Worm (Caenorhabditis elegans): ENCODE results near the gene cap-1.
A peak's percentile ranks its signal among the peaks of the same experiment; 100 is the strongest.

Gene cap-1

ce11 chrIV:7276661-7277060, 46.6 kb upstream of the cap-1 start, which contains the start of gene C06E4.2:
TSS of gene C06E4.2 (plus strand) at chrIV:7276961.
- TF ChIP-seq unc-62 (GFP tag; optimal IDR thresholded peaks at IDR 0.05) (no peak), fos-1 (tag; optimal IDR thresholded peaks at IDR 0.05) (no peak), nhr-6 (tag; optimal IDR thresholded peaks at IDR 0.05) (no peak), ZK546.5 (tag; optimal IDR thresholded peaks at IDR 0.05) (no peak), zag-1 (tag; optimal IDR thresholded peaks at IDR 0.05) (no peak), sem-4 (tag; optimal IDR thresholded peaks at IDR 0.05) (no peak), nhr-12 (tag; optimal IDR thresholded peaks at IDR 0.05) (no peak)

- peak; percentile 21 for TF ChIP-seq fos-1 (tag; optimal IDR thresholded peaks at IDR 0.05)
- TF ChIP-seq Y55F3AM.14 (GFP tag; optimal IDR thresholded peaks at IDR 0.05): no peak
- no peak for TF ChIP-seq crh-2 (tag; optimal IDR thresholded peaks at IDR 0.05)
- peak; percentile 39 for TF ChIP-seq nhr-129 (tag; optimal IDR thresholded peaks at IDR 0.05)
Observed at ce11 chrIV:7274969-7275548, 45.0 kb upstream of the cap-1 start.

ce11 chrIV:7263137-7263536, 33.1 kb upstream of the cap-1 start, which contains the start of gene glb-2:
TSS of gene glb-2 (minus strand) at chrIV:7263237.
- TF ChIP-seq nhr-129 (tag; optimal IDR thresholded peaks at IDR 0.05) (no peak), elt-1 (tag; optimal IDR thresholded peaks at IDR 0.05) (no peak), lin-39 (tag; optimal IDR thresholded peaks at IDR 0.05) (no peak), blmp-1 (tag; optimal IDR thresholded peaks at IDR 0.05; ENCODE audit: insufficient read depth) (no peak), nhr-77 (tag; optimal IDR thresholded peaks at IDR 0.05) (no peak), mab-5 (tag; optimal IDR thresholded peaks at IDR 0.05) (no peak), nhr-11 (tag; optimal IDR thresholded peaks at IDR 0.05) (no peak), mdl-1 (tag; optimal IDR thresholded peaks at IDR 0.05) (no peak)

ce11 chrIV:7260587-7260986, 30.6 kb upstream of the cap-1 start, which contains the start of gene C06E4.3:
TSS of gene C06E4.3 (plus strand) at chrIV:7260875.
- TF ChIP-seq skn-1 (tag; optimal IDR thresholded peaks at IDR 0.05) (peak; percentile 47), sma-9 (GFP tag; optimal IDR thresholded peaks at IDR 0.05) (peak; percentile 73), sma-9 (tag; optimal IDR thresholded peaks at IDR 0.05) (no peak), unc-55 (GFP tag; optimal IDR thresholded peaks at IDR 0.05) (peak; percentile 23), fos-1 (tag; optimal IDR thresholded peaks at IDR 0.05) (peak; percentile 22), nhr-129 (tag; optimal IDR thresholded peaks at IDR 0.05) (no peak), gmeb-1 (tag; optimal IDR thresholded peaks at IDR 0.05) (no peak), aly-2 (tag; optimal IDR thresholded peaks at IDR 0.05) (no peak)

- TF ChIP-seq sma-3 (GFP tag; optimal IDR thresholded peaks at IDR 0.05) (no peak), C34F6.9 (tag; optimal IDR thresholded peaks at IDR 0.05) (no peak), egl-27 (tag; optimal IDR thresholded peaks at IDR 0.05) (peak; percentile 32), nhr-129 (tag; optimal IDR thresholded peaks at IDR 0.05) (no peak), nhr-21 (tag; optimal IDR thresholded peaks at IDR 0.05) (no peak), nhr-12 (tag; optimal IDR thresholded peaks at IDR 0.05) (no peak), gmeb-1 (tag; optimal IDR thresholded peaks at IDR 0.05) (peak; percentile 44), sem-4 (tag; optimal IDR thresholded peaks at IDR 0.05) (no peak), nhr-10 (tag; optimal IDR thresholded peaks at IDR 0.05) (no peak), Y55F3AM.14 (GFP tag; optimal IDR thresholded peaks at IDR 0.05) (no peak), ztf-4 (tag; optimal IDR thresholded peaks at IDR 0.05) (no peak), nhr-23 (tag; optimal IDR thresholded peaks at IDR 0.05) (no peak), lsy-2 (tag; optimal IDR thresholded peaks at IDR 0.05) (no peak), lin-39 (tag; optimal IDR thresholded peaks at IDR 0.05) (no peak), skn-1 (tag; optimal IDR thresholded peaks at IDR 0.05) (no peak), mdl-1 (tag; optimal IDR thresholded peaks at IDR 0.05) (peak in 1 of 2 experiments; percentile 10), mbf-1 (tag; optimal IDR thresholded peaks at IDR 0.05) (no peak), lin-13 (GFP tag; optimal IDR thresholded peaks at IDR 0.05) (no peak), lin-11 (tag; optimal IDR thresholded peaks at IDR 0.05) (no peak), fos-1 (tag; optimal IDR thresholded peaks at IDR 0.05) (peak; percentile 71), sma-9 (GFP tag; optimal IDR thresholded peaks at IDR 0.05) (peak; percentile 77), sma-9 (tag; optimal IDR thresholded peaks at IDR 0.05) (no peak), mab-5 (tag; optimal IDR thresholded peaks at IDR 0.05) (no peak), aly-2 (tag; optimal IDR thresholded peaks at IDR 0.05) (no peak), nhr-237 (tag; optimal IDR thresholded peaks at IDR 0.05) (no peak), ama-1 (optimal IDR thresholded peaks at IDR 0.05) (no peak), peb-1 (tag; optimal IDR thresholded peaks at IDR 0.05) (no peak), blmp-1 (tag; optimal IDR thresholded peaks at IDR 0.05; ENCODE audit: insufficient read depth) (no peak), nhr-11 (tag; optimal IDR thresholded peaks at IDR 0.05) (no peak), dmd-4 (tag; optimal IDR thresholded peaks at IDR 0.05) (no peak), R02D3.7 (tag; optimal IDR thresholded peaks at IDR 0.05) (no peak), nhr-25 (tag; optimal IDR thresholded peaks at IDR 0.05) (no peak), alr-1 (tag; optimal IDR thresholded peaks at IDR 0.05) (no peak), elt-1 (tag; optimal IDR thresholded peaks at IDR 0.05) (no peak), unc-62 (GFP tag; optimal IDR thresholded peaks at IDR 0.05) (no peak), unc-55 (GFP tag; optimal IDR thresholded peaks at IDR 0.05) (peak; percentile 59), ZK546.5 (tag; optimal IDR thresholded peaks at IDR 0.05) (no peak), unc-39 (tag; optimal IDR thresholded peaks at IDR 0.05) (no peak), snpc-4 (tag; optimal IDR thresholded peaks at IDR 0.05) (no peak)
Observed at ce11 chrIV:7258253-7258652, 28.2 kb upstream of the cap-1 start, which contains the start of gene C06E4.6. TSS of gene C06E4.6 (minus strand) at chrIV:7258303.
